Worm (Caenorhabditis elegans): ENCODE measurements around the gene srlf-32.

Gene srlf-32

DNA sequence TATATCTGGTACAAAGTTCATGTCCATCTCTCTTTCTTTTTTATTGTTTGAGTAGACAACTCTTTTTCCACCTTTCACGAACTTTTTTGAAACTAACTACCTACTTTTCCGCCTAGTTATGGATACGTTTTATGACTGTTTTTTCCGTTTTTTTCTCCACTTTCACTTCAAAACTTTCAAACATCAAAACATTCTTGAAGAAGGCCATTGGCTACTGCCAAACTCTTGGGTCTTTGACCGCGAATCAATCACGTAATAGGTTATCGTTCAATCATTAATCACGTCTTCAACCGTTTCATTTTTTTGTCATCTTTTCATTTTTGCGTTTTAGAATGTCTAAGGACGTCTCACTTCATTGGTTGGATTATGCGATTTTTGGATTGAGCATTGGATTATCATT, 11.3 kb downstream of the srlf-32 start, which contains the start of gene slc-5A12:
Gene slc-5A12, plus strand, starts transcription at position 333 of the 400 bp plus-strand sequence.
- TF ChIP-seq dao-5 (tag; optimal IDR thresholded peaks at IDR 0.05) (no peak), W03F9.2 (tag; optimal IDR thresholded peaks at IDR 0.05) (no peak), him-1 (tag; optimal IDR thresholded peaks at IDR 0.05) (no peak)

ce11 chrIV:11938554-11938953, 12.7 kb downstream of the srlf-32 start:
- TF ChIP-seq him-1 (tag; optimal IDR thresholded peaks at IDR 0.05) (no peak), dao-5 (tag; optimal IDR thresholded peaks at IDR 0.05) (no peak), W03F9.2 (tag; optimal IDR thresholded peaks at IDR 0.05) (no peak)

DNA sequence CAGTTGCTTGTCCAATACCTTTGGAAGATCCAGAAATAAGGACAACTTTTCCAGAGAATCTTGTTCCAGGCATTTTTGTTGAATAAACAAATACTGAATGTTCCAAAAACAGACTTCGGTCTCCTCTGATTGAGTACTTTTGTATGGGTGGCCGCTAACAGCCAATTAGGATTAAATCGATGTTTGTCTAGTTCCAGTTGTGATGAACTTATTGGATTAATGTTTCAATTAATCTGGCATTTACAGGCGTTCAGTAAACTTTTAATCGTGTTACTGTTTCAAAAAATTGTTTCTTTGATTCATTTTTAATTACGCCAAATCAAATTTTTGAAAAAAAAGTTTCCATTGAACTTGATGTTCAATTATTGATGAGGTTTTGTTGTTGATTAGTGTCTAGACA, 16.5 kb downstream of the srlf-32 start, which contains the start of gene ZK829.1:
Gene ZK829.1, minus strand, starts transcription at position 101 of the 400 bp plus-strand sequence.
- no peak for TF ChIP-seq dao-5 (tag; optimal IDR thresholded peaks at IDR 0.05)
- no peak for TF ChIP-seq him-1 (tag; optimal IDR thresholded peaks at IDR 0.05)
- no peak for TF ChIP-seq W03F9.2 (tag; optimal IDR thresholded peaks at IDR 0.05)

DNA sequence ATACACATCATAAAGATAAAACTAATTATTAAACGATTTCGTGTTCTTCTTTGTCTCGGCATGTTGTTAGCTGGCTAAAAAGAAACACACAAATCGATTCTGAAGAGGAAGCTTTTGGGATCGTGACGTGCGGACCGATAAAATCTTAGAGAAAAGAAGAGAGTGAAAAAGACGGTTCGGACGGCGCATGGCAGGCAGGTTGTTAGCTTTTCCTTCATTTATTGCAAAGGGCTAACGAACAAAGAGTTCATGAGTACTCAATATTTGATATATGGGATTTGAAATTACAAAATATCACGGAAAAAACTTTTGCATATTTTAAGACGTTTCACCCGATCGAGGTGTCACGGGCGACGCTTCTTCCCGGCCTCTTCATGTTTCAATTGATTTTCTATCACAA, 19.8 kb downstream of the srlf-32 start, which contains the start of gene ZK829.3:
Gene ZK829.3, minus strand, starts transcription at position 101 of the 400 bp plus-strand sequence.
- TF ChIP-seq W03F9.2 (tag; optimal IDR thresholded peaks at IDR 0.05) (no peak), dao-5 (tag; optimal IDR thresholded peaks at IDR 0.05) (no peak), him-1 (tag; optimal IDR thresholded peaks at IDR 0.05) (no peak)

- TF ChIP-seq him-1 (tag; optimal IDR thresholded peaks at IDR 0.05), result no peak
- no peak for TF ChIP-seq W03F9.2 (tag; optimal IDR thresholded peaks at IDR 0.05)
- no peak for TF ChIP-seq dao-5 (tag; optimal IDR thresholded peaks at IDR 0.05)
These were observed 23.9 kb downstream of the srlf-32 start, which contains the start of gene hdl-1 for ce11 chrIV:11949717-11950116. hdl-1 (minus strand) TSS chrIV:11949817.

DNA sequence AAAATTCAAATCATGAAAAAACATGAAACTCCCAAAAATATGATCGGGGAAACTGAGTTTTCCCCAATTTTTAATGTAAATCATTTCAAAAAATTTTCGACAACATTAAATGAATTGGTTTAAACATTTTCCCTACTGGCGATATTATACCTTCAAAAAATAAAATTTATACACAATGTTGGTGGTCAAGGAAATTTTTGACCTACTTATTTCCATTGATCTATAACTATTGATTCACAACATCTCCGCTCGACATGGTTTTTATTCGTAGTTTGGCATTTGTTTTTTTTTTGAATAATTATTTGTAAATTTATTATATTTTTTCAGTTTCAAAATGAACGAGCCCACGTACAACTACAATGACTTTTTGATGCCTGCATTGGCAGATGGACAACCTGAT, 24.4 kb downstream of the srlf-32 start, which contains the start of gene tbx-36:
Gene tbx-36, plus strand, starts transcription at position 301 of the 400 bp plus-strand sequence.
- TF ChIP-seq him-1 (tag; optimal IDR thresholded peaks at IDR 0.05), result no peak
- TF ChIP-seq dao-5 (tag; optimal IDR thresholded peaks at IDR 0.05), result no peak
- no peak for TF ChIP-seq W03F9.2 (tag; optimal IDR thresholded peaks at IDR 0.05)

DNA sequence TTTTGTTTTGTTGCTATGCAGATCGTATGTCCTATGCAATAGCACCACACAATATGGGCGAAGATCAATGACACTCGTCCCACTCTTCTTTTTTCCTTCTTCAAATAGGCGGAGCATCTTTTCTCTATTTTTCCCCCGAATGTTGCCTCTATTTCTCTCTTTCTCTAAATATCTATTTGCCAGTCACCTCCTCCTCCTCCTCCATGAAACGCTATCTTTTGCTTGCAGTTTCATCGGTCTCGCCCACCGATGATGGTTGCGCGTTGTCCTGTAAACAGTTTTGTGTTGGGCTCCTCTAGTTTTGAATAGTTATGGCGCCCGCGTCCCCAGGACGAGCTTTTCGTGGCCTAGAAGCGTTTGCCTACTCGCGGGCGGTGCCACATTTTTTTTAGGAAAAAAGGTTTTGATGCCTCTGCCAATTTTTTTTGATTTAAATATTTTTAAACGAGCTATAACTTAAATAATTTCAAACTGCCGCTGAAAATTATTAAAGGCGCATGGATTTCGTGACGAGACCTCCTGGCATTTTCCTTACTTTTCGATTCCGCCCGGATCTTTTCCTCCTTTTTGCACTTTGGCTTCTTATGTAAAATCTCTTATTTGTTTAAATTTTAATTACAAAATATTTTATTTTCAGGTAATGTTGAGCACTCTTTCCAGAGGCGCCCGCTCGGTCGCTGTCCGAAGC, 26.9 kb downstream of the srlf-32 start, which contains the start of gene gdh-1:
Gene gdh-1, plus strand, starts transcription at position 638 of the 688 bp plus-strand sequence.
- TF ChIP-seq dao-5 (tag; optimal IDR thresholded peaks at IDR 0.05), result no peak

DNA sequence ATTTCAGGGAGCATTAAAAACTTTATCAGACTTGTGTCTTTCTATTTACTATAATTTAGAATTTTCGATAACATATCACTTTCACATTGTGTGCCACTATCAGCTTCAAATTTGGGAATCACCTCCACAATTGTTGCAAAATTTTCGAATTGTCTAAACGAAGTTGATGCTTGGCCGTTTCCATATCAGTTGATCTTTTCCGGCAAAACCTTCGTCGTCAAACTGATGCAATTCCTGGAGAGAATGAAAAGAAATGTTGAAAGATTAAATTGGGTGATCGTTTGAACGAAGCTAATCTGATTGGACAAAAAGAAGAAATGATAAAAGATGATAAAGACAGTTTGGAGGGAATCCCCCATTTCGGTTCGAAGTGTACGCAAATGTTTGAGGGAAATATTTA, 29.8 kb downstream of the srlf-32 start:
- no peak for TF ChIP-seq W03F9.2 (tag; optimal IDR thresholded peaks at IDR 0.05)
- no peak for TF ChIP-seq dao-5 (tag; optimal IDR thresholded peaks at IDR 0.05)
- TF ChIP-seq him-1 (tag; optimal IDR thresholded peaks at IDR 0.05), result no peak

- TF ChIP-seq him-1 (tag; optimal IDR thresholded peaks at IDR 0.05) (no peak), dao-5 (tag; optimal IDR thresholded peaks at IDR 0.05) (no peak), W03F9.2 (tag; optimal IDR thresholded peaks at IDR 0.05) (no peak)
These were observed 30.6 kb downstream of the srlf-32 start for ce11 chrIV:11956387-11956786.

DNA sequence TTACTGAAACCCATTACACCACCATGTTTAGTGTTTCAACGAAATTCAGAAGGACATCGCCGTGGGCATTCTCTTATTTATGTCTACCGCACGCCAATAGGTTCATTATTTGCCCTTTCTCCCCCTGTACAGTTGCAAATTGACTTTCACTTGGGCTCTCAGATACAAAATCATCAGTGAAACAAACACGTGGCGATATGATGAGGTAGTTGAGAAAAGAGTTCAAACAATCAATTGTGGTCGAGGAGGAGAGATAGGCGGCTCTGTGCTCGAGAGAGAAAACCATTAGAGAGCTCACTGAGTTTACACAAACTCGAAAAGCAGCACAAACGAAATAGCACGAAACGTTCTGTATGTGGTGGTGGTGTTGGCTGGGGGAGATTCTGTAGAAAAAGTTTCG, 31.2 kb downstream of the srlf-32 start:
- TF ChIP-seq him-1 (tag; optimal IDR thresholded peaks at IDR 0.05) (no peak), dao-5 (tag; optimal IDR thresholded peaks at IDR 0.05) (no peak), W03F9.2 (tag; optimal IDR thresholded peaks at IDR 0.05) (no peak)

DNA sequence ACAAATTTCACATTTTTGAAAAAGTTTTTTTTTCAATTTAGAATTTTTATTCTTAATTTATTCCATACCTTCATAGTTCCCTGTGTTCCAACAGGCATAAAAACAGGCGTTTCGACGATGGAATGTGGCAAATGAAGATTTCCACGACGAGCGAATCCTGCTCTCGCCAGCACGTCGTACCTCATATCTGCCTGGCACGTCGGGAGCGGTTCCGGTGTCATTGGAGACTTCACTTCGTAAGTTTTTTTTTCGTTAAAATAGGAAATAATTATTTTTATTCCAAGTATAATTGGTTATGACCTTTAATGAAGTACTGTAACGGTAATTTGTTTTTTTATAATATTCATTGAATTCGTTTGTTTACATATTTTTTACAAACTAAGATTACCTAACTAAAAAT, 33.7 kb downstream of the srlf-32 start, which contains the start of gene tgt-1:
Gene tgt-1, minus strand, starts transcription at position 232 of the 400 bp plus-strand sequence.
- no peak for TF ChIP-seq W03F9.2 (tag; optimal IDR thresholded peaks at IDR 0.05)
- TF ChIP-seq dao-5 (tag; optimal IDR thresholded peaks at IDR 0.05), result no peak
- no peak for TF ChIP-seq him-1 (tag; optimal IDR thresholded peaks at IDR 0.05)

DNA sequence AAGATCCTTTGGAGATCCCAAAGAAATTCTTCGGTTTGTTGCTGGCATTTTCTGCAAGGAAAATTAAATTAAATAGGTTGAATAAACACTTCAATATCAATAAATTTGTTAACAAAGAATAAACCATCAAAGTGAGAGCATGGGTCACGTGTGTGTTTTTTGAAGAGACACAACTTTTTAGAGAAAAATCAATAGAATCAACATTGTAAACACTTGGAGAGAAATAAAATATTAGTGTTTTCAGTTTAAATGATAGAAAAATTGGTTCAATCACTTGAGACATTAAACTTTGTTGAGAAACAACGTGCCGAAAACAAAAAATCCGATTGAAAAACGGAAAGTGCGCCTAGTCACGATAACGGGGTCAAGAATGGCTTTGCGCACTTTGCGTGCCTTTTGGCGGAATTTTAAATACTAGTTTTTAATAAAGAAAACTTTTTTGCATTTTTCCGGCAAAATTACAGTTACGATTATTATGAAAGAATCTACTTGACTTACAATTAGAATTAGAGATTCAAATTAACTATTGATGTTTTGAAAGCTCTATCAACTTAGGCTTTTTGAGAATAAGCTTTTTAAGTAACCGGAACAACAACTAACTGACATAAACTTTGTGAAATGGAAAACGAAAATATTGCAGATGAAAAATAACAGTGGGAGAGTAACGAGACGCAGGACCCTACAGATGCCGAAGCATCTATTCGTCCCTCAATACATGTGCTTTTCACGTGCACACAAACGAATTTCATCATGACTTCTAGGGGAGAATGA, 35.8 kb downstream of the srlf-32 start, which contains the start of gene ZK829.7:
Gene ZK829.7, minus strand, starts transcription at position 51 of the 771 bp plus-strand sequence.
- TF ChIP-seq W03F9.2 (tag; optimal IDR thresholded peaks at IDR 0.05) (peak; percentile 41), dao-5 (tag; optimal IDR thresholded peaks at IDR 0.05) (no peak)

ce11 chrIV:11965327-11965726, 39.5 kb downstream of the srlf-32 start, which contains the start of gene srj-1:
srj-1 (minus strand) TSS chrIV:11965427.
- no peak for TF ChIP-seq him-1 (tag; optimal IDR thresholded peaks at IDR 0.05)
- TF ChIP-seq dao-5 (tag; optimal IDR thresholded peaks at IDR 0.05), result no peak
- no peak for TF ChIP-seq W03F9.2 (tag; optimal IDR thresholded peaks at IDR 0.05)

ce11 chrIV:11970171-11970570, 44.3 kb downstream of the srlf-32 start, which contains the start of gene ZK829.9:
ZK829.9 (plus strand) TSS chrIV:11970534.
- no peak for TF ChIP-seq W03F9.2 (tag; optimal IDR thresholded peaks at IDR 0.05)
- no peak for TF ChIP-seq him-1 (tag; optimal IDR thresholded peaks at IDR 0.05)
- TF ChIP-seq dao-5 (tag; optimal IDR thresholded peaks at IDR 0.05), result no peak

Measured in whole organism, L4/young adult.